Fruit fly (Drosophila melanogaster): ENCODE measurements around the gene Sas-4.

DNA sequence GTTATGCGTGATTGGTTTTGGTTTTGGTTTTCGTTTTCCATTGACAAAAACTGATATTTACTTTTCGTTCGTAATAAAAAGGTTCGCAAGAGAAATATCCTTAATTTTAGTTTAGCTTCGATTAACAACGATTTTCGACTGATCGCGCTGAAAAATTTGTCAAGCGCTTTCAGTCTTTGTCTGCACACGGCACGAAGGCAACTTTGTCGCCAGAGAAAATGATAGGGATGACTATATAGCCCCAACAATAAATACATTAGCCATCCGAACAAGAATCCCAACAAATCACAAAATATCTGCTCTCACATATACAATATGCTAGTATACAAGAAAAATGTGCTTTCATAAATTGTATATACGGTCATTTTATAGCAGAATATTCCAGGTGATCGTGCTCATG is 33.6 kb upstream of the Sas-4 start, which contains the start of gene Mlp84B:
- TF ChIP-seq psq (optimal IDR thresholded peaks at IDR 0.05) (no peak), h (optimal IDR thresholded peaks at IDR 0.05) (no peak), Sin3A (optimal IDR thresholded peaks at IDR 0.05) (no peak), insv (optimal IDR thresholded peaks at IDR 0.05) (no peak)

All from Kc167 (cell line).